Fruit fly (Drosophila melanogaster): ENCODE data around the gene pnr.

DNA sequence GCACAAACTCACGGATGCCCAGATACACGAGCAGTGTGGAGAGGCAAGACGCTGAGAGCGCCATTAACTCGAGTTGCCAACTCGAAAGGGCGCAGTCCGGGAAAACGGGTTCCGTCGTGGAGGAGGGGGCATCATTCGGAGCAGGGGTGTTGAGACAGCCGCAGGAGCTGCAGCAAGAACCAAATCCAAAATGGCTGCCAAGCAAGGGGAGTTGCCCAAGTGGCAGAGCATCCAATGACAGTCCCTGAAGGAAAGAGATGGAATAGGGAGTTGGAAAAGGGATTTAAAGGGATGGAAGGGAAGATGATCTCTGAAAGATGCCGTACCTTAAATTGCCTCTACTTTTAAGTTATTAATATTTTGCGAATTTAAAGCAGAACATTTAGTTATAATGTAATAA is 12.2 kb downstream of the pnr start:
- no peak for TF ChIP-seq CG8478 (optimal IDR thresholded peaks at IDR 0.05)
- TF ChIP-seq usp (GFP tag; optimal IDR thresholded peaks at IDR 0.05), result no peak
- no peak for TF ChIP-seq psq (optimal IDR thresholded peaks at IDR 0.05)
- no peak for TF ChIP-seq EcR (GFP tag; optimal IDR thresholded peaks at IDR 0.05)

All from whole organism.